Fruit fly (Drosophila melanogaster): Measurements from ENCODE around the gene Pgant5.

The Pgant5 gene

dm6 chr2L:5060952-5061478 lies 32.4 kb downstream of the Pgant5 start (continued):
- peak; percentile 34 for TF ChIP-seq gcm (GFP tag; optimal IDR thresholded peaks at IDR 0.05)
- TF ChIP-seq HLH4C (GFP tag; IDR thresholded peaks at IDR 0.05; ENCODE audit: partially characterized antibody), result no peak
- TF ChIP-seq Fer3 (tag; optimal IDR thresholded peaks at IDR 0.05), result peak; percentile 67
- peak; percentile 45 for TF ChIP-seq CG15601 (tag; optimal IDR thresholded peaks at IDR 0.05)
- TF ChIP-seq CG3163 (GFP tag; optimal IDR thresholded peaks at IDR 0.05), result peak; percentile 0
- no peak for TF ChIP-seq Sry-β (GFP tag; optimal IDR thresholded peaks at IDR 0.05)
- no peak for TF ChIP-seq hb (GFP tag; IDR thresholded peaks at IDR 0.05; ENCODE audit: partially characterized antibody)
- 0 out of 3 replicates have a peak, but pooled peaks have one; percentile 24 for TF ChIP-seq CG3726 (GFP tag; IDR thresholded peaks at IDR 0.05)
- TF ChIP-seq her (GFP tag; optimal IDR thresholded peaks at IDR 0.05), result peak; percentile 50
- TF ChIP-seq CG7928 (GFP tag; optimal IDR thresholded peaks at IDR 0.05), result peak; percentile 20
- 0 out of 2 replicates have a peak, but pooled peaks have one; percentile 19 for TF ChIP-seq wor (GFP tag; IDR thresholded peaks at IDR 0.05)
- peak; percentile 55; the same call in 1 of the 3 replicates for TF ChIP-seq C15 (GFP tag; IDR thresholded peaks at IDR 0.05)
- peak; percentile 6 for TF ChIP-seq Hey (tag; optimal IDR thresholded peaks at IDR 0.05)
- TF ChIP-seq CG10979 (tag; optimal IDR thresholded peaks at IDR 0.05), result peak; percentile 66
- peak; percentile 42 for TF ChIP-seq Nf-YB (GFP tag; optimal IDR thresholded peaks at IDR 0.05)
- TF ChIP-seq H2.0 (GFP tag; IDR thresholded peaks at IDR 0.05), result peak; percentile 49; the same call in 1 of the 2 replicates
- peak; percentile 51 for TF ChIP-seq Abd-B (GFP tag; optimal IDR thresholded peaks at IDR 0.05)
- peak; percentile 35 for TF ChIP-seq CG13775 (GFP tag; optimal IDR thresholded peaks at IDR 0.05)
- TF ChIP-seq aop (GFP tag; IDR thresholded peaks at IDR 0.05), result no peak
- TF ChIP-seq z (GFP tag; IDR thresholded peaks at IDR 0.05), result peak; percentile 60; the same call in 2 of the 3 replicates
- no peak for TF ChIP-seq Stat92E (GFP tag; optimal IDR thresholded peaks at IDR 0.05)
- TF ChIP-seq CG10431 (GFP tag; optimal IDR thresholded peaks at IDR 0.05), result no peak
- peak; percentile 21 for TF ChIP-seq Ssrp (tag; optimal IDR thresholded peaks at IDR 0.05)
- TF ChIP-seq Lhr (GFP tag; optimal IDR thresholded peaks at IDR 0.05), result no peak
- TF ChIP-seq unc-4 (GFP tag; IDR thresholded peaks at IDR 0.05; ENCODE audit: partially characterized antibody), result no peak
- no peak for TF ChIP-seq Bgb (GFP tag; IDR thresholded peaks at IDR 0.05; ENCODE audit: partially characterized antibody)
- peak; percentile 37 for TF ChIP-seq gcm2 (GFP tag; optimal IDR thresholded peaks at IDR 0.05)
- no peak for TF ChIP-seq wdn (GFP tag; IDR thresholded peaks at IDR 0.05)
- no peak for TF ChIP-seq kah (GFP tag; optimal IDR thresholded peaks at IDR 0.05)
- TF ChIP-seq CG2889 (GFP tag; IDR thresholded peaks at IDR 0.05), result peak; percentile 45; the same call in 1 of the 3 replicates
- TF ChIP-seq CG10366 (GFP tag; IDR thresholded peaks at IDR 0.05), result peak; percentile 51
- TF ChIP-seq klu (GFP tag; IDR thresholded peaks at IDR 0.05), result peak; percentile 54
- TF ChIP-seq crp (GFP tag; optimal IDR thresholded peaks at IDR 0.05), result peak in 1 of 2 experiments; percentile 38
- no peak; the same call in 1 of the 2 replicates for TF ChIP-seq GATAe (GFP tag; conservative IDR thresholded peaks at IDR 0.05)
- TF ChIP-seq CG11695 (GFP tag; IDR thresholded peaks at IDR 0.05), result peak; percentile 84
- TF ChIP-seq Blimp-1 (GFP tag; optimal IDR thresholded peaks at IDR 0.05), result peak; percentile 64
- peak; percentile 68 for TF ChIP-seq p53 (GFP tag; optimal IDR thresholded peaks at IDR 0.05)
- no peak for TF ChIP-seq CG31388 (GFP tag; optimal IDR thresholded peaks at IDR 0.05)
- peak; percentile 87 for TF ChIP-seq CG14014 (GFP tag; IDR thresholded peaks at IDR 0.05)
- TF ChIP-seq gem (tag; optimal IDR thresholded peaks at IDR 0.05), result peak; percentile 79
- peak; percentile 36; the same call in 1 of the 2 replicates for TF ChIP-seq ssp (GFP tag; IDR thresholded peaks at IDR 0.05)
- peak; percentile 40; the same call in 1 of the 2 replicates for TF ChIP-seq CG6689 (GFP tag; IDR thresholded peaks at IDR 0.05)
- TF ChIP-seq CG6683 (GFP tag; optimal IDR thresholded peaks at IDR 0.05), result peak; percentile 61
- TF ChIP-seq dati (GFP tag; IDR thresholded peaks at IDR 0.05), result no peak
- TF ChIP-seq CG13287 (GFP tag; IDR thresholded peaks at IDR 0.05; ENCODE audit: partially characterized antibody), result 0 out of 2 replicates have a peak, but pooled peaks have one; percentile 7
- TF ChIP-seq chm (GFP tag; IDR thresholded peaks at IDR 0.05), result no peak
- TF ChIP-seq CG1832 (GFP tag; optimal IDR thresholded peaks at IDR 0.05), result no peak
- TF ChIP-seq Atf3 (GFP tag; optimal IDR thresholded peaks at IDR 0.05), result no peak
- peak; percentile 1 for TF ChIP-seq CG16815 (GFP tag; optimal IDR thresholded peaks at IDR 0.05)
